Worm (Caenorhabditis elegans) whole organism, young adult: ENCODE data around the gene best-7.
"Not testable (repeated sequence)": the region's sequence is repeated elsewhere in the genome, so short reads cannot be mapped to it uniquely, and the experiment has no call there.

Source experiments
- B0261.1 ChIP-seq: sonication (generic microtip); optimal IDR thresholded peaks from 2 replicates; lab custom pipeline; 2016; ENCODE audit warnings: mild to moderate bottlenecking, missing genetic modification characterization, moderate library complexity, missing compliant biosample characterization
- B0336.3 ChIP-seq: fragments of 200-800 bp; sonication (Bioruptor generic); IDR thresholded peaks from 2 replicates; pipeline ENCODE4 v1.3.6; 2022; ENCODE audit warnings: missing genetic modification characterization, missing compliant biosample characterization
- C17E4.6 ChIP-seq: fragments of 200-800 bp; sonication (Bioruptor generic); IDR thresholded peaks from 2 replicates; pipeline ENCODE4 v1.3.6; 2022; ENCODE audit warnings: missing genetic modification reagents, missing genetic modification characterization, missing compliant biosample characterization
- D2030.7 ChIP-seq: fragments of 200-800 bp; sonication (Bioruptor generic); IDR thresholded peaks from 2 replicates; pipeline ENCODE4 v1.3.6; 2022; ENCODE audit warnings: missing genetic modification reagents, missing genetic modification characterization, missing compliant biosample characterization
- F23B12.7 ChIP-seq: sonication (generic microtip); optimal IDR thresholded peaks from 2 replicates; lab custom pipeline; 2017; ENCODE audit warnings: missing genetic modification characterization, mild to moderate bottlenecking, missing compliant biosample characterization, antibody characterized with exemption, moderate library complexity; ENCODE audit not compliant: insufficient read depth
- F33H1.4 ChIP-seq: fragments of 200-800 bp; sonication (Bioruptor generic); IDR thresholded peaks from 2 replicates; pipeline ENCODE4 v1.3.6; 2022; ENCODE audit warnings: missing genetic modification reagents, missing genetic modification characterization, missing compliant biosample characterization
- K11D2.4 ChIP-seq: fragments of 200-800 bp; sonication (Bioruptor generic); IDR thresholded peaks from 2 replicates; pipeline ENCODE4 v1.3.6; 2022; ENCODE audit warnings: missing genetic modification reagents, missing genetic modification characterization, missing compliant biosample characterization
- Y53F4B.3 ChIP-seq: fragments of 200-800 bp; sonication (Bioruptor generic); IDR thresholded peaks from 2 replicates; pipeline ENCODE4 v1.3.6; 2022; ENCODE audit warnings: missing genetic modification reagents, missing genetic modification characterization, missing compliant biosample characterization
- Y56A3A.18 ChIP-seq: fragments of 200-800 bp; sonication (Bioruptor generic); IDR thresholded peaks from 2 replicates; pipeline ENCODE4 v1.3.6; 2022; ENCODE audit warnings: missing genetic modification reagents, missing genetic modification characterization, missing compliant biosample characterization
- ZK185.1 ChIP-seq: sonication (generic microtip); optimal IDR thresholded peaks from 2 replicates; lab custom pipeline; 2016; ENCODE audit warnings: mild to moderate bottlenecking, missing genetic modification characterization, missing compliant biosample characterization; ENCODE audit not compliant: poor library complexity, severe bottlenecking
- aptf-2 ChIP-seq: fragments of 200-800 bp; sonication (Bioruptor generic); conservative IDR thresholded peaks from 2 replicates; pipeline ENCODE4 v1.3.6; 2022; ENCODE audit warnings: missing genetic modification reagents, missing genetic modification characterization, missing compliant biosample characterization
- atf-7 ChIP-seq: sonication (generic microtip); optimal IDR thresholded peaks from 2 replicates; lab custom pipeline; 2017; ENCODE audit warnings: mild to moderate bottlenecking, missing genetic modification characterization, missing compliant biosample characterization
- athp-1 ChIP-seq: sonication (generic microtip); optimal IDR thresholded peaks from 2 replicates; lab custom pipeline; 2017; ENCODE audit warnings: mild to moderate bottlenecking, missing genetic modification characterization, missing compliant biosample characterization
- attf-3 ChIP-seq: fragments of 200-800 bp; sonication (Bioruptor generic); conservative IDR thresholded peaks from 2 replicates; pipeline ENCODE4 v1.3.6; 2022; ENCODE audit warnings: missing genetic modification reagents, missing genetic modification characterization, missing compliant biosample characterization
- attf-5 ChIP-seq: fragments of 200-800 bp; sonication (Bioruptor generic); optimal IDR thresholded peaks from 2 replicates; lab custom pipeline; 2018; ENCODE audit warnings: mild to moderate bottlenecking, missing genetic modification characterization, missing compliant biosample characterization
- ccch-3 ChIP-seq: fragments of 200-800 bp; sonication (Bioruptor generic); optimal IDR thresholded peaks from 2 replicates; lab custom pipeline; 2018; ENCODE audit warnings: mild to moderate bottlenecking, missing genetic modification characterization, missing compliant biosample characterization
- cebp-1 ChIP-seq, 2 experiments: fragments of 200-800 bp in 1 of 2; sonication (Bioruptor generic) in 1 of 2; sonication (generic microtip) in 1 of 2; IDR thresholded peaks in 1 of 2; optimal IDR thresholded peaks in 1 of 2; 2 replicates each; pipeline versions ENCODE4 v1.3.6 to Lab custom; 2017 to 2022; ENCODE audit warnings: missing compliant biosample characterization in 2 of 2, missing genetic modification characterization in 2 of 2, mild to moderate bottlenecking in 1 of 2, missing genetic modification reagents in 1 of 2, moderate library complexity in 1 of 2
- ceh-27 ChIP-seq: fragments of 200-800 bp; sonication (Bioruptor generic); optimal IDR thresholded peaks from 2 replicates; lab custom pipeline; 2018; ENCODE audit warnings: mild to moderate bottlenecking, missing genetic modification characterization, moderate library complexity, missing compliant biosample characterization
- die-1 ChIP-seq: sonication (generic microtip); optimal IDR thresholded peaks from 2 replicates; lab custom pipeline; 2016; ENCODE audit warnings: missing genotype, mild to moderate bottlenecking, missing genetic modification characterization, missing compliant biosample characterization
- dox-1 ChIP-seq: fragments of 200-800 bp; sonication (Bioruptor generic); IDR thresholded peaks from 2 replicates; pipeline ENCODE4 v1.3.6; 2022; ENCODE audit warnings: missing genetic modification reagents, missing genetic modification characterization, missing compliant biosample characterization
- dpl-1 ChIP-seq: fragments of 150-350 bp; optimal IDR thresholded peaks from 2 replicates; lab custom pipeline; 2014; ENCODE audit warnings: missing biosample characterization, missing genetic modification reagents, missing genetic modification characterization
- efl-1 ChIP-seq: fragments of 150-350 bp; optimal IDR thresholded peaks from 2 replicates; lab custom pipeline; 2014; ENCODE audit warnings: missing biosample characterization, missing genetic modification reagents, missing genetic modification characterization
- egl-44 ChIP-seq: fragments of 200-800 bp; sonication (Bioruptor generic); IDR thresholded peaks from 2 replicates; pipeline ENCODE4 v1.3.6; 2022; ENCODE audit warnings: missing genetic modification reagents, missing genetic modification characterization, missing compliant biosample characterization
- ekl-4 ChIP-seq: fragments of 200-800 bp; sonication (Bioruptor generic); IDR thresholded peaks from 2 replicates; pipeline ENCODE4 v1.3.6; 2022; ENCODE audit warnings: missing genetic modification reagents, missing genetic modification characterization, missing compliant biosample characterization
- hmg-20 ChIP-seq: fragments of 200-800 bp; sonication (Bioruptor generic); IDR thresholded peaks from 2 replicates; pipeline ENCODE4 v1.3.6; 2022; ENCODE audit warnings: missing genetic modification reagents, missing genetic modification characterization, missing compliant biosample characterization
- let-526 ChIP-seq: fragments of 200-800 bp; sonication (Bioruptor generic); IDR thresholded peaks from 2 replicates; pipeline ENCODE4 v1.3.6; 2022; ENCODE audit warnings: missing genetic modification reagents, missing genetic modification characterization, missing compliant biosample characterization
- lin-35 ChIP-seq, 3 experiments: fragments of 150-350 bp in 2 of 3; sonication (generic microtip) in 1 of 3; optimal IDR thresholded peaks; 2 replicates each; lab custom pipeline; 2014 to 2018; ENCODE audit warnings: missing biosample characterization in 3 of 3, missing genetic modification characterization in 3 of 3, missing genetic modification reagents in 3 of 3
- lin-40 ChIP-seq: sonication (generic microtip); optimal IDR thresholded peaks from 2 replicates; lab custom pipeline; 2016; ENCODE audit warnings: missing genetic modification characterization, mild to moderate bottlenecking, missing compliant biosample characterization, missing genotype, missing genetic modification reagents
- lin-54 ChIP-seq: fragments of 200-800 bp; sonication (Bioruptor generic); optimal IDR thresholded peaks from 2 replicates; lab custom pipeline; 2018; ENCODE audit warnings: mild to moderate bottlenecking, missing genetic modification characterization, missing compliant biosample characterization
- lsl-1 ChIP-seq: fragments of 200-800 bp; sonication (Bioruptor generic); optimal IDR thresholded peaks from 2 replicates; lab custom pipeline; 2018; ENCODE audit warnings: mild to moderate bottlenecking, missing genetic modification characterization, moderate library complexity, missing compliant biosample characterization
- lsy-27 ChIP-seq: sonication (generic microtip); optimal IDR thresholded peaks from 2 replicates; lab custom pipeline; 2017; ENCODE audit warnings: missing genetic modification characterization, mild to moderate bottlenecking, missing compliant biosample characterization, antibody characterized with exemption, missing genotype, borderline replicate concordance; ENCODE audit not compliant: insufficient read depth
- madf-8 ChIP-seq: fragments of 200-800 bp; sonication (Bioruptor generic); conservative IDR thresholded peaks from 2 replicates; pipeline ENCODE4 v1.3.6; 2022; ENCODE audit warnings: missing genetic modification reagents, missing genetic modification characterization, missing compliant biosample characterization
- nhr-80 ChIP-seq: sonication (generic microtip); optimal IDR thresholded peaks from 2 replicates; lab custom pipeline; 2016; ENCODE audit warnings: missing genetic modification characterization, missing compliant biosample characterization
- pbrm-1 ChIP-seq: fragments of 200-800 bp; sonication (Bioruptor generic); IDR thresholded peaks from 2 replicates; pipeline ENCODE4 v1.3.6; 2022; ENCODE audit warnings: missing genetic modification reagents, missing genetic modification characterization, missing compliant biosample characterization
- rec-8 ChIP-seq, 2 experiments: sonication (generic microtip); optimal IDR thresholded peaks; 2 replicates each; lab custom pipeline; 2016; ENCODE audit warnings: mild to moderate bottlenecking in 2 of 2, missing genetic modification characterization in 2 of 2, missing genetic modification reagents in 2 of 2, missing genotype in 2 of 2, missing biosample characterization in 1 of 2, missing compliant biosample characterization in 1 of 2, moderate library complexity in 1 of 2
- sdz-38 ChIP-seq: sonication (generic microtip); optimal IDR thresholded peaks from 2 replicates; lab custom pipeline; 2016; ENCODE audit warnings: missing genotype, missing genetic modification characterization, missing compliant biosample characterization
- snpc-1.3 ChIP-seq: sonication (generic microtip); optimal IDR thresholded peaks from 2 replicates; lab custom pipeline; 2017; ENCODE audit warnings: missing genetic modification characterization, mild to moderate bottlenecking, missing compliant biosample characterization, antibody characterized with exemption, moderate library complexity, missing genotype, missing genetic modification reagents; ENCODE audit not compliant: insufficient read depth
- unc-130 ChIP-seq: sonication (generic microtip); optimal IDR thresholded peaks from 2 replicates; lab custom pipeline; 2016; ENCODE audit warnings: missing genetic modification reagents, missing genetic modification characterization, missing compliant biosample characterization
- ztf-25 ChIP-seq: fragments of 200-800 bp; sonication (Bioruptor generic); IDR thresholded peaks from 2 replicates; pipeline ENCODE4 v1.3.6; 2022; ENCODE audit warnings: missing genetic modification reagents, missing genetic modification characterization, missing compliant biosample characterization

best-7 gene

ce11 chrIV:11179123-11179740 lies 50.9 kb downstream of the best-7 start, which contains the start of gene cpt-2 (continued):
- peak; percentile 77 for TF ChIP-seq F33H1.4
- peak; percentile 12 for TF ChIP-seq efl-1
- TF ChIP-seq atf-7 (tag; lab: Kevin White, UChicago) = peak; percentile 73
- TF ChIP-seq let-526 = peak; percentile 90
- TF ChIP-seq aptf-2 (GFP tag; lab: Robert Waterston, UW) = 0 out of 2 replicates have a peak, but pooled peaks have one; percentile 38
- TF ChIP-seq attf-5 (GFP tag; lab: Kevin White, UChicago) = peak; percentile 75
- peak; percentile 84; the same call in 1 of the 2 replicates for TF ChIP-seq hmg-20 (GFP tag; lab: Robert Waterston, UW)
- TF ChIP-seq egl-44 (GFP tag; lab: Robert Waterston, UW) = peak; percentile 92
- peak; percentile 63 for TF ChIP-seq madf-8 (GFP tag; lab: Robert Waterston, UW)
- TF ChIP-seq Y56A3A.18 (GFP tag; lab: Robert Waterston, UW) = peak; percentile 58; the same call in 1 of the 2 replicates
- 0 out of 2 replicates have a peak, but pooled peaks have one; percentile 35 for TF ChIP-seq ztf-25 (GFP tag; lab: Robert Waterston, UW)
- peak; percentile 88 for TF ChIP-seq C17E4.6 (GFP tag; lab: Robert Waterston, UW)
- TF ChIP-seq ceh-27 = peak; percentile 68
- peak; percentile 76 for TF ChIP-seq B0336.3 (GFP tag; lab: Robert Waterston, UW)
- TF ChIP-seq pbrm-1 (GFP tag; lab: Robert Waterston, UW) = peak; percentile 90
- peak; percentile 84 for TF ChIP-seq nhr-80
- TF ChIP-seq attf-3 = peak; percentile 76
- TF ChIP-seq cebp-1 (GFP tag; IDR thresholded peaks at IDR 0.05; lab: Robert Waterston, UW) = not testable (repeated sequence)
- TF ChIP-seq cebp-1 (tag; optimal IDR thresholded peaks at IDR 0.05; lab: Kevin White, UChicago) = peak; percentile 83
- peak; percentile 46 for TF ChIP-seq athp-1 (tag; lab: Kevin White, UChicago)
- peak; percentile 92 for TF ChIP-seq ZK185.1
- TF ChIP-seq lin-40 (tag; lab: Kevin White, UChicago) = peak; percentile 88
- TF ChIP-seq lin-54 (GFP tag; lab: Kevin White, UChicago) = peak; percentile 86
- TF ChIP-seq dox-1 (GFP tag; lab: Robert Waterston, UW) = peak; percentile 97
- peak; percentile 9 for TF ChIP-seq lsy-27 (tag; lab: Kevin White, UChicago)
- TF ChIP-seq dpl-1 = peak; percentile 44

DNA sequence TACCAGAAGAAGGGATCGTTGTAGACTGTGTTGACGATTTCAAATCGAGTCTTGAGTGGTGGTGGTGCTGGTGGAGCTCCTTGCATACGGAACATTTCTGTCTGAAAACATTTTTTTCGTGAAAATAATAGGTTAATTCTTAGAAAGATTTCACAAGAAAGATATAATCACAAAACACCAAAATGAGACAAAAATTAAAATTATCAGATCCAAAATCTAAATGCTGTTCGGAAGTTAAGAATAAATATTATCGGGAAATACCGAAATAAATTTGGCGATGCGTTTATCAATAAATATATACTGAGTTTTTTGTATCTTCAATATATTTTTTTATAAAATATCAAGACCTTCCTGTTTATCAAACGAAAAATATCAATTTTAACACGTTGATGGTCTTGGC lies 51.6 kb downstream of the best-7 start, which contains the start of gene C08F8.9:
TSS of gene C08F8.9 (minus strand) at position 101 of the 400 bp plus-strand sequence.
- TF ChIP-seq Y53F4B.3 (GFP tag; lab: Robert Waterston, UW) (no peak), dox-1 (GFP tag; lab: Robert Waterston, UW) (no peak), ekl-4 (no peak), F23B12.7 (tag; lab: Kevin White, UChicago) (no peak), let-526 (no peak), die-1 (tag; lab: Kevin White, UChicago) (no peak), sdz-38 (no peak), lin-40 (tag; lab: Kevin White, UChicago) (no peak), rec-8 (tag; optimal IDR thresholded peaks at IDR 0.05; lab: Kevin White, UChicago) (no peak), lin-54 (GFP tag; lab: Kevin White, UChicago) (no peak), lsl-1 (GFP tag; lab: Kevin White, UChicago) (no peak), unc-130 (GFP tag; lab: Kevin White, UChicago) (no peak), athp-1 (tag; lab: Kevin White, UChicago) (no peak), lin-35 (GFP tag; optimal IDR thresholded peaks at IDR 0.05; lab: Kevin White, UChicago) (no peak), snpc-1.3 (no peak), D2030.7 (GFP tag; lab: Robert Waterston, UW) (no peak), ccch-3 (GFP tag; lab: Kevin White, UChicago) (no peak), K11D2.4 (no peak), B0261.1 (no peak)
